Worm (Caenorhabditis elegans) whole organism, L1 larva: Measurements from ENCODE around the gene Y51B9A.9.

ENCODE experiments used
- efl-1 ChIP-seq, 4 experiments: fragments of 150-350 bp; optimal IDR thresholded peaks in 3 of 4; peaks in 1 of 4; 1 replicate in 1 of 4; 2 replicates in 3 of 4; lab custom pipeline; 2014; ENCODE audit warnings: missing biosample characterization in 2 of 4, missing genetic modification characterization in 2 of 4, missing genetic modification reagents in 2 of 4
- irx-1 ChIP-seq: sonication (generic microtip); optimal IDR thresholded peaks from 2 replicates; lab custom pipeline; 2016; ENCODE audit warnings: missing genetic modification characterization, missing compliant biosample characterization
- lin-15B ChIP-seq: fragments of 150-350 bp; sonication (generic microtip); optimal IDR thresholded peaks from 3 replicates; lab custom pipeline; 2014; ENCODE audit warnings: missing biosample characterization, missing genetic modification characterization
- lin-35 ChIP-seq, 2 experiments: fragments of 150-350 bp; optimal IDR thresholded peaks; 2 replicates each; lab custom pipeline; 2014; ENCODE audit warnings: missing biosample characterization in 2 of 2, missing genetic modification characterization in 2 of 2, missing genetic modification reagents in 2 of 2
- nhr-12 ChIP-seq: sonication (generic microtip); optimal IDR thresholded peaks from 2 replicates; lab custom pipeline; 2017; ENCODE audit warnings: missing biosample characterization, missing genetic modification characterization
- zag-1 ChIP-seq: fragments of 150-350 bp; optimal IDR thresholded peaks from 2 replicates; lab custom pipeline; 2014; ENCODE audit warnings: missing biosample characterization, missing genetic modification characterization

DNA sequence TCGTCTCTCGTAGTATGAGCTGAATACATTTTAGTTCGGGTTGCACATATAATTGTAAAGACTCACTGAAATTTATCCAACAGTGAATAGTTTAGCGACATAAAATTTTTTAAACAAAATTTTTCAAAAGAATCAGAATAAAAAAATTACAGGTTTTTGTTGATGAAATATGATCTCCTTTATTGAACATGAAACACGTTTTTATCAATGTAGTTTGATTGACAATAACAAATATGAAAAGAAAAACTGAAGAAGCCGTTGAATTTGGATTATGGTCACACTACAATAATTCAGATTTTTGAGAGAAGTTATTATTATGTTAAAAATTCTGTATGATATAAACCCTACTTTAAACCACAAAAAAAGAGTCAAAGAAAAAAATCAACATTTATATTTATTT, 42.7 kb upstream of the Y51B9A.9 start, which contains the start of gene chil-17:
- TF ChIP-seq lin-15B (no peak), efl-1 (optimal IDR thresholded peaks at IDR 0.05; lab: Kevin White, UChicago) (no peak), efl-1 (GFP tag; optimal IDR thresholded peaks at IDR 0.05 in 1 of 2; lab: Kevin White, UChicago) (no peak), zag-1 (tag; lab: Kevin White, UChicago) (no peak), irx-1 (tag; lab: Kevin White, UChicago) (no peak), nhr-12 (tag; lab: Kevin White, UChicago) (no peak), lin-35 (GFP tag; optimal IDR thresholded peaks at IDR 0.05; lab: Kevin White, UChicago) (no peak)
